Worm (Caenorhabditis elegans) whole organism, L4/young adult: ENCODE results near the gene F54H12.7.
"Not testable (repeated sequence)": the region's sequence is repeated elsewhere in the genome, so short reads cannot be mapped to it uniquely, and the experiment has no call there.

ENCODE experiments used
- W03F9.2 ChIP-seq: fragments of 150-350 bp; optimal IDR thresholded peaks from 2 replicates; lab custom pipeline; 2014; ENCODE audit warnings: missing biosample characterization, missing genetic modification characterization
- dao-5 ChIP-seq: sonication (generic microtip); optimal IDR thresholded peaks from 2 replicates; lab custom pipeline; 2016; ENCODE audit warnings: missing genotype, missing genetic modification characterization, moderate library complexity, missing compliant biosample characterization
- him-1 ChIP-seq: sonication (generic microtip); optimal IDR thresholded peaks from 2 replicates; lab custom pipeline; 2016; ENCODE audit warnings: missing genotype, missing genetic modification reagents, missing genetic modification characterization, missing compliant biosample characterization

Gene F54H12.7

DNA sequence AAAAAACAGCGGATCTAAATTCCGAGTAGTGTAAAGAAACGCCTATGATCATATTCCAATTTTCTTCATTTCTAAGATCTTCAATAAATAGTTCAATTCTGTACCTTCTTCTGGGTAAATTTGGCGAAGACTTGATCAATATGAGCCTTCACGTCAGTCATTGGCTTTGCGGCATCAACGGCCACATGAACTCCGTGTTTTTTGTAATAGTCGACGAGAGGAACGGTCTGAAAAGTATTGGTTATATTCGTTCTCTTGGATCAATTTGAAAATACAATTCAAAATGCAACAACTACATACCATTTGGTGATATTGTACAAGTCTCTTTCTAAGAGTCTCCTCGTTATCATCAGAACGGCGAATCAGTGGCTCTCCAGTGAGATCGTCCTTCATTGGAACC, 18.7 kb upstream of the F54H12.7 start:
- TF ChIP-seq W03F9.2 (tag; lab: Kevin White, UChicago) = no peak
- no peak for TF ChIP-seq him-1 (tag; lab: Kevin White, UChicago)

DNA sequence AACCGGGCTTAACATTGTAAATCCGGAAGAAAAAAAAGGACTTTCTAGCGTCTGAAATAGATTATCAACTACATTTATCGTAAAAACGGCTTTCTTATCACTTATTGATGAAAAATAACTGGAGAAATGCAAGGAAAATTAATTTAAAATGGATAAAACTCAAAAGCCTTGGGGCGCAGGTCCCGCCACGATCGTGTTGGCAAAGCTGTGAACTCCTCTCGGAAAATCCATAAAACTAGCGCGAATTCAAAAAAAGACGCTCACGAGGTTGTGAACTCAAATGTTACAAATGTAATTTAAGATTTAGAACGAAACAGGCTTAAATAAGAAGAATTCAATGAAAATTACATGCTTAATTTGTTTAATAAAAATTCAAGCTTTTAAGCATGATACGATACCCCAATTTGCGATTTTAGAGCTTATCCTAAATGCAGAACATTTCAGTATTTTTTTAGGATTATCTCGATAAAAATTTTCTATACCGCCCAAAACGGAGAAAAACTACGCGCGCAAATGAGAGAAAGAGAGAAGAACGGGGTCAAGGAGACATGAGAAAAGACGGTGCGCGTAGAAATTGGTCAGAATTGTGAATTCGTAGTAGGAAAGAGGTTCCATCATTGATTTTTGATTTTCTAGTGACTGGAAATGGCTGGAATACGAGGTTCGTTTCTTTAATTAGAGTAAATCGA, 16.9 kb upstream of the F54H12.7 start, which contains the start of gene C29E4.15:
TSS of gene C29E4.15 (plus strand) at position 547 of the 689 bp plus-strand sequence.
- TF ChIP-seq W03F9.2 (tag; lab: Kevin White, UChicago) (no peak), dao-5 (tag; lab: Kevin White, UChicago) (no peak), him-1 (tag; lab: Kevin White, UChicago) (no peak)

DNA sequence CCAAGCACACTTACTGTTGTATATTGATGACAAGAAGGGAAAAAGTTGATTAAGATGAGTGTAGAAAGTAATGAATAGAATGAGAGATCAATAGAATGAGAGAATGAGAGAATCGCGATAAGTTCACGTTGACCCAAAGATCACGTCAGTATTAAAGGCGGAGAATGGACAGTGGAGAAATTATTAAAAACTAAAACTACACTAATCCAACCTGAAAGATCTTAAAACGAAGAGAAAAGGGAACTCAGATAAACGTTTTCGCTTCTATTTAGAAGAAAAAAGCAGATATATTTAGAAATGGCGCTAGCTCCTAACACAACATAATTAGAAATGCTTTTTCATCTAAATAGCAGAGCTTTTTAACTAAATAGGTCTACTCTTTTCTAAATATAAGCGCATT, 15.9 kb upstream of the F54H12.7 start, which contains the start of gene let-754:
TSS of gene let-754 (minus strand) at position 101 of the 400 bp plus-strand sequence.
- no peak for TF ChIP-seq dao-5 (tag; lab: Kevin White, UChicago)

DNA sequence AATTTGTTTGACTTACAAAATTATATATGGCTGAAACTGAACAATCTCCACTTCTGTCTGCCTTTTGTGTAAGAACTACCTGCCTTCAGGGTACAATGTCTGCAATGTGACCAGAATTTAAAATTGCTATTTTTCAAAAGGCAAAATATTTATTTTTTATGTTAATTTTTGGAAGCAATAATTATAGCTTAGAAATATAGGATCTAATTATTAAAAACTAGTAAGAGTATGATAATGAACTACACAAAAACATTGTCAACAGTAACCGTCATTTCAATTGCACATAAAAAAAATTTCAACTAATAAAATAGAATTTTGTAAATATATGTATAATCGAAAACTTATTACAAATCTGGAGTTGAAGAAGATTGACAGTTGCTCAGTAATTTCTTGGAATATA, 12.2 kb upstream of the F54H12.7 start, which contains the start of gene C29E4.9:
TSS of gene C29E4.9 (minus strand) at position 101 of the 400 bp plus-strand sequence.
- TF ChIP-seq W03F9.2 (tag; lab: Kevin White, UChicago) = no peak
- TF ChIP-seq dao-5 (tag; lab: Kevin White, UChicago) = no peak
- no peak for TF ChIP-seq him-1 (tag; lab: Kevin White, UChicago)

DNA sequence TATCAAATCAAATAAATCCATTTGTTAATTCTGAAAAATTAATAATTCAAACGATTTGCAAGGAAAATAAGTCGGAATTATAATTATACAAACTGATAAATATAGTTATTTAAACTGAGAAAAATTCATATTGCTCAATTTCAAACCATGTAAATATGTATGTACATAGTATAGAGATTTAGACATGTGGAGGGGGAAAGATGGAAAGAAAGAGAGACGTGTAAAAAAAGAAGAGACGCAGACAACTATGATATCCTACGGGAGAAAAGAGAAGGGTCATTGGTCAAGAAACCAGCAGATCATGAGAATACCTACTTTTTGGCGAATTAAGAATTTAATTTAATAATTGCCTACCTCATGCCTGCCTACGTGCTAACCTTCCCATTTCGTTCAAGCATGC, 11.1 kb upstream of the F54H12.7 start, which contains the start of gene C29E4.11:
TSS of gene C29E4.11 (minus strand) at position 30 of the 400 bp plus-strand sequence.
- TF ChIP-seq W03F9.2 (tag; lab: Kevin White, UChicago) = no peak
- no peak for TF ChIP-seq him-1 (tag; lab: Kevin White, UChicago)
- no peak for TF ChIP-seq dao-5 (tag; lab: Kevin White, UChicago)

DNA sequence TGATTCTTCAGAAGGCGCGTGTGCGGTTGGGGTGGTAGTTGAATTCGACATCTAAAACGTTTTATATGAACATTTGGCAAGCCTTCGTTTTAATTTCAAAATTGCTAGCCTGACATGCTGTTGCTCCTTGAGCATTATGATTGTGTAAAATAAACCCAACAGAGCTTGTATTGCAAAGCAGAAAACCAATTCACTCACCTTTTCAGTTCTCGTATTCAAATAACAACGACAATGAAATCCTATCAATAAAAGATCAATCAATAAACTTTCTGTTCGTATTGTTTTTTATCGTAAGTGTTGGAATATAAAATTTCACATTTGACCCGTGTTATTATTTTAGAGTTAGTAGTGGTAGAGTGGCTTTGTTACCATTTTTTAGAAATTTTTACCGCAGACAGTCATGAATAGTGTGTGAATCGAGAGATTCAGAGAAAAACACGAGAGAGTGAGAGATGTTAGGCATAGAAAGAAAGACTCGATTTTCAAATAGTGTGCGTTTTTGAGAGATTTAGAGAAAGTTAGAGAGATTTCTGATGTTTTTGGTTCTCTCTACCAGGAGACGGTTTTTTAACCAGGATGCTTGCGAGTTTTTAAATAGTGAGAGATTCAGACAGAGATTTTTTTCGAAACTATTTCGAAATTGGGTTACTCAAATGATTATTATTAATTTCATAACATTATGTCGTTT, 10.1 kb upstream of the F54H12.7 start, which contains the start of gene F54H12.10:
TSS of gene F54H12.10 (minus strand) at position 51 of the 688 bp plus-strand sequence.
- TF ChIP-seq him-1, W03F9.2, dao-5 (tag; lab: Kevin White, UChicago): not testable (repeated sequence)

DNA sequence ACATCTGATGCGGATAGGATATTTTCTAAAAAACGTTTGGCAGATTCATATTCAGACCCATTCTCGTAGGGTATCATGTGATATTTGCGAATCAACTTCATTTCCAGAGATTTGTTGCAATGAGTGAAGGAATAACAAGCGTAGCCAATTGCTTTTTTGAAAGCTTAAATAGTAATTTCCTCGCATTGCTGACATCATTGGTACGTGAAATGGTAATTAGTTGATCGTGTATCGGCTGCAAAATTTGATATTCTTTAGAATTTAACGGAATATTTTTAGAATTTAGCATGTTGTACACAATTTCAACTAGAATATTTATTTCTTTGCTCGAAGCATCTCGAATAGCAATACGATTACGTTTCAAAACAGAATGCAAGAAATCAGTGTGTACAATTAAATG, 6.5 kb upstream of the F54H12.7 start, which contains the start of gene F54H12.4:
TSS of gene F54H12.4 (minus strand) at position 101 of the 400 bp plus-strand sequence.
- TF ChIP-seq him-1, dao-5, W03F9.2 (tag; lab: Kevin White, UChicago): not testable (repeated sequence)

DNA sequence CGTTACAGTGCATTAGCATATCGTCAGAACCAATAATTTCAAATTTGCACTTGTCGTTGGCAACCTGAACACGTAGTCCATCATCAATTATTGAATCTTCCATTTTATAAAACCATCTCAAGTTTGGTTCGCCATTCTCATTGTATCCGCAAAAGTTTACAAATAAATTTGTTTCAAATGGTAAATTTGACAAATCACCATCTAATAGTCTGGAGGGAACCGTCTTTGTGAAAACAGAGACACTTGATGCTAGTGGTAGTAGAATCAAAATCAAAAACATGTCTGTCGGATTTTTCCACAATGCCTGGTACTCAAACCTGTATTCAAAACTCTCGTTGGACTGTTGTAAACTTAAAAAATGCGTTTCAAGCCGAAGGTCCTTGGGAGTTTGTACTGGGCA, 4.9 kb upstream of the F54H12.7 start, which contains the start of gene F54H12.2:
TSS of gene F54H12.2 (plus strand) at position 301 of the 400 bp plus-strand sequence.
- TF ChIP-seq him-1, W03F9.2, dao-5 (tag; lab: Kevin White, UChicago): not testable (repeated sequence)

DNA sequence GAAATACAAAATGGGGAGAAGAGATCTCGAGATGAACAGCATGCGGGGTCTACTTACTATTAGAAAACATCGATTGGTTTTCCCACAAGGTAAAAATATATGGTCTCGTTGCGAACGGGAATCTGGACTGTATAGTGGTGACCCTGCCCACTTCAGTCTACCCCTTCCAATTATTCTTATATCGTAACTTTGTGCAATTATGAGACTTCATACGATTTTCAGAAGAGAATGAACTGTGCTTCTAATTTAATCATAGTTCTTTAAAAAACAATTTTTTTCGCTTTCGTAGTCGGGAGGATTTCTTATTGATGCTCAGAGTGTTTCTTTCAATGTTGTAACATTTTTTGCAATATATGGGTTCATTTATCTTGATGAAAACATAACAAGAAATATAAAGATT, 2.9 kb downstream of the F54H12.7 start, which contains the start of gene F54H12.5:
TSS of gene F54H12.5 (minus strand) at position 101 of the 400 bp plus-strand sequence.
- TF ChIP-seq dao-5 (tag; lab: Kevin White, UChicago) (no peak), him-1 (tag; lab: Kevin White, UChicago) (no peak), W03F9.2 (tag; lab: Kevin White, UChicago) (no peak)

DNA sequence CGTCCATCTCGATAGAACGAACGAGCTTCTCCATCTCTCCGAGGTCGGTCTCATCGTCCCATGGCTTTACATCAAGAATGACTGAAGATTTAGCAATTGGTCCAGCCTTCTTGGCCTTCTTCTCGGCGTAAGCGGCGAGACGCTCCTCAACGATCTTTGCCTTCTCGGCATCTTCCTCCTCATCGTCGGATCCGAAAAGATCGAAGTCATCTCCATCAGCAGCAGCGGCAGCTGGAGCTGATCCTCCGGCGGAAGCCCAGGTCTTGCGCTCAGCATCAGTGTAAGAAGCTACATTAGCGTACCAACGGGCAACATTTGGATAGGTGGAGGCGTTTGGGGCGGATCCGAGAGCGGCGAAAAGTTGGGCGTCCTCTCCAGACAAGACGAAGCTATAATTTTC, 3.5 kb downstream of the F54H12.7 start:
- TF ChIP-seq him-1 (tag; lab: Kevin White, UChicago) (no peak), dao-5 (tag; lab: Kevin White, UChicago) (no peak), W03F9.2 (tag; lab: Kevin White, UChicago) (no peak)

DNA sequence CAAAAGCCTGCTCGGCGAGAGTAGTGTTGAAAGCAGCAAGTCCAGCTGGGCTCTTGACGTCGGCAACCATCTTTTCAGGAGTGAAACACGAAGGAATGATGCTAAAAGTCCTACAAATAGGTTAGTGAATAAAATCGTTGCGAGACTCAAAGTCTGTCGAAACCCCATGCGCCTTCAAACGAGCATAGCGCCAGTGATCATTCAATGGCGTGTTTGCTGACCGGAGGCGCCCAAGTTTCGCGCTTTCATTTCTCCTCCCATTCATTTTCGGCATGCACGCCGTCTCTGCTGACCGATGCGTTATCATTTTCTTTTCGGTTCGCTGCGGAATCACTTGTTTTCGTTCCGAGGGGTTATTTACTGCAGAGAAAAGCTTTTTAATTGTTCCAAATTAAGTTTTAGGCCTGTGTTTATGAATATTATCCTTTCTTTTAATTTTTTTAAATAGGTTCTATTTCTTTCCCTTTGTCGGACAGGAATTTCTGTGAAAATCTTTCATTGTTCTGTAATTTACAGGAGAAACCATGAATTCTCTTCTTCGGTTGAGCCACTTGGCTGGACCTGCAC, 4.1 kb downstream of the F54H12.7 start, which contains the start of the genes eef-1B.1 and aco-2:
TSS of gene eef-1B.1 (minus strand) at position 186 of the 567 bp plus-strand sequence.
TSS of gene aco-2 (plus strand) at position 517 of the 567 bp plus-strand sequence.
- TF ChIP-seq him-1 (tag; lab: Kevin White, UChicago) (peak; percentile 67), dao-5 (tag; lab: Kevin White, UChicago) (no peak), W03F9.2 (tag; lab: Kevin White, UChicago) (peak; percentile 90)

DNA sequence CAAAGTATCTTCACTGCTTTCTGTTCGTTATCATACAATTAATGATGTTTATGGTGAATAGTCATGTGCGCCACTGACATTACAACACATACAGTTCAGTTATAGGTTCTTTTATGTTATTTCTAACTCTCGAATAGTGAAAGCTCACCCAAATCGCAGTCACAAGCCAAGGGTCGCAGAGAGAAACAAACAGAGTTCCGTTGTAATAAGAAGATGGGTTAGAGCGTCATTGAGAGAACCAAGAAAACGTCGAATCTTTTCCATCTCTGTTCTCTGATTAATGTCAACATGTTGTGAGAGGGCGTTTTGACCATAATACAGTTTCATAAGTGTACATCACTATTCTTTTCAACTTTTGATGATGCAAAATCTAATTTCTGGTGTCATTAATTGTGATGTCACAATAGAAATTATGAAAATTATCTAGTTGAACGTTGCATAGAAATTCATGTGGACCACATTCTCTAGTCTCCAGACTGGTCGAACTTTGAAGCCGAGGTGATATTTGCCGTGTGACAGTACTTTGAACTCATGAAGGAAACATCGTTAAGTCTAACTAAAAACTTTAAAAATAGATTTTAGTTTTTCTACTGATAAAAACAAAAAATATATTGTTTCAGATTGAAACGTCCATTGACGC, 4.9 kb downstream of the F54H12.7 start:
- TF ChIP-seq W03F9.2 (tag; lab: Kevin White, UChicago) (no peak), dao-5 (tag; lab: Kevin White, UChicago) (no peak), him-1 (tag; lab: Kevin White, UChicago) (no peak)
